Worm (Caenorhabditis elegans) whole organism, young adult: ENCODE data around the gene ZK596.3.

Experiments used
- B0019.2 ChIP-seq: fragments of 200-800 bp; sonication (Bioruptor generic); conservative IDR thresholded peaks from 2 replicates; pipeline ENCODE4 v1.3.6; 2022; ENCODE audit warnings: missing genetic modification reagents, missing genetic modification characterization, missing compliant biosample characterization
- F55B11.4 ChIP-seq: sonication (generic microtip); optimal IDR thresholded peaks from 2 replicates; lab custom pipeline; 2016; ENCODE audit warnings: missing compliant biosample characterization, missing genetic modification characterization, borderline replicate concordance; ENCODE audit not compliant: insufficient read depth
- cebp-2 ChIP-seq: fragments of 200-800 bp; sonication (Bioruptor generic); IDR thresholded peaks from 2 replicates; pipeline ENCODE4 v1.3.6; 2022; ENCODE audit warnings: missing genetic modification characterization, missing compliant biosample characterization
- madf-8 ChIP-seq: fragments of 200-800 bp; sonication (Bioruptor generic); conservative IDR thresholded peaks from 2 replicates; pipeline ENCODE4 v1.3.6; 2022; ENCODE audit warnings: missing genetic modification reagents, missing genetic modification characterization, missing compliant biosample characterization
- mel-28 ChIP-seq: sonication (generic microtip); optimal IDR thresholded peaks from 2 replicates; lab custom pipeline; 2016; ENCODE audit warnings: borderline replicate concordance, mild to moderate bottlenecking, missing genetic modification characterization, missing compliant biosample characterization
- mxl-1 ChIP-seq: sonication (generic microtip); optimal IDR thresholded peaks from 2 replicates; lab custom pipeline; 2016; ENCODE audit warnings: missing genetic modification characterization, missing compliant biosample characterization
- nhr-80 ChIP-seq: sonication (generic microtip); optimal IDR thresholded peaks from 2 replicates; lab custom pipeline; 2016; ENCODE audit warnings: missing genetic modification characterization, missing compliant biosample characterization
- ztf-18 ChIP-seq: sonication (generic microtip); optimal IDR thresholded peaks from 2 replicates; lab custom pipeline; 2016; ENCODE audit warnings: missing genotype, mild to moderate bottlenecking, missing genetic modification characterization, missing compliant biosample characterization

DNA sequence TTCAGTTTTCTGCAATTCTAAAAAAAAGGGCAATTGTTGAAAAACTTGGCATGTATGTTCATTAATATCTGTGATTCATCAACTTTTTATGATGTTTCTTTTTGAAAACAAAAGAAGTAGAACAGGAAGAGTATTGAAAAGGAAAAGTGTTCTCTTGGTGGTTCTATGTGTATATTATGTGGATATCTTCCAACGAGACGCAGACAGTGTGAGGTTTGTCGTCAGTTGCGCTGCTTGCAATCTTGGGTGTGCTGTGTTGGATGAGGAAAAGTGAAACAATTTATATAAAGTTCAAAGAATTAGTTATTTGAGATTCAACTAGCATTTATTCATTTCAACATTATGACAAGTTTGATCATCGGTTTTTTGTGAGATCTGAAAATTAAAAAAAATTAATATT, 51.8 kb downstream of the ZK596.3 start:
- no peak for TF ChIP-seq F55B11.4 (tag; lab: Kevin White, UChicago)
- TF ChIP-seq cebp-2 (GFP tag; lab: Robert Waterston, UW): no peak
- TF ChIP-seq ztf-18 (tag; lab: Kevin White, UChicago): no peak
- TF ChIP-seq madf-8 (GFP tag; lab: Robert Waterston, UW): no peak
- TF ChIP-seq B0019.2 (GFP tag; lab: Robert Waterston, UW): no peak
- TF ChIP-seq mxl-1 (tag; lab: Kevin White, UChicago): no peak
- no peak for TF ChIP-seq mel-28 (tag; lab: Kevin White, UChicago)
- TF ChIP-seq nhr-80 (tag; lab: Kevin White, UChicago): no peak
